Worm (Caenorhabditis elegans) whole organism, L3 larva: ENCODE data around the gene amt-2.

Experiments used
- ZK546.5 ChIP-seq: sonication (generic microtip); optimal IDR thresholded peaks from 2 replicates; lab custom pipeline; 2017; ENCODE audit warnings: missing biosample characterization, missing genetic modification characterization
- ama-1 ChIP-seq: fragments of 150-350 bp; optimal IDR thresholded peaks from 2 replicates; lab custom pipeline; 2018
- elt-3 ChIP-seq, 3 experiments: fragments of 150-350 bp in 1 of 3; sonication (generic microtip) in 2 of 3; optimal IDR thresholded peaks; 2 replicates in 2 of 3; 4 replicates in 1 of 3; lab custom pipeline; 2014 to 2017; ENCODE audit warnings: missing biosample characterization in 3 of 3, missing genetic modification characterization in 3 of 3
- fkh-10 ChIP-seq: sonication (generic microtip); optimal IDR thresholded peaks from 2 replicates; lab custom pipeline; 2017; ENCODE audit warnings: missing biosample characterization, missing genetic modification reagents, missing genetic modification characterization
- fos-1 ChIP-seq: fragments of 150-350 bp; optimal IDR thresholded peaks from 2 replicates; lab custom pipeline; 2014; ENCODE audit warnings: missing biosample characterization, missing genetic modification characterization
- lin-39 ChIP-seq: fragments of 150-350 bp; optimal IDR thresholded peaks from 2 replicates; lab custom pipeline; 2018; ENCODE audit warnings: missing biosample characterization, missing genetic modification reagents, missing genetic modification characterization
- lsy-12 ChIP-seq: sonication (generic microtip); optimal IDR thresholded peaks from 2 replicates; lab custom pipeline; 2016; ENCODE audit warnings: mild to moderate bottlenecking, missing genetic modification characterization, missing compliant biosample characterization
- nhr-11 ChIP-seq: fragments of 150-350 bp; optimal IDR thresholded peaks from 2 replicates; lab custom pipeline; 2014; ENCODE audit warnings: missing biosample characterization, missing genetic modification characterization
- pha-4 ChIP-seq: fragments of 150-350 bp; optimal IDR thresholded peaks from 2 replicates; lab custom pipeline; 2014; ENCODE audit warnings: missing biosample characterization, missing genetic modification reagents, missing genetic modification characterization
- snpc-4 ChIP-seq: fragments of 150-350 bp; optimal IDR thresholded peaks from 2 replicates; lab custom pipeline; 2014; ENCODE audit warnings: missing biosample characterization, missing genetic modification characterization
- unc-62 ChIP-seq: fragments of 150-350 bp; sonication (generic microtip); optimal IDR thresholded peaks from 4 replicates; lab custom pipeline; 2014; ENCODE audit warnings: missing biosample characterization, missing genetic modification reagents, missing genetic modification characterization
- zag-1 ChIP-seq: fragments of 150-350 bp; optimal IDR thresholded peaks from 2 replicates; lab custom pipeline; 2014; ENCODE audit warnings: missing biosample characterization, missing genetic modification characterization

DNA sequence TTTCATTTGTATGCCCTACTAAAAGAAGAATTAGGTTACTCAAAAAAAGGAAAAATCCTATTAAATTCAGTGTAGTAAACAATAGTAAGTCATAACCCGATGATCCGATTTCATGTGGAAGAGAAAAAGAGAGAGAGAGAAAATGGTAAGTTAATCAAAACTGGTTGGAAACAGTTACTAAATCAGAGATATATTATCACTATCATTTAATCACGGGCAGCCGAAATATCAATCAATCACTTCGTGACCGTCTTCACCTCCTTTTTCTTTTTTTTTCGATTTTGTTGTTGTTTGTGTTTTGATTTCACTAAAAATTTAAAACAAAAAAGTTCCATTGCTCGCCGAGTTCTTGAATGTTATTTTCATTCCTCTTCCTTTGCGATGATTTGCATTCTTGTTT is 44.6 kb upstream of the amt-2 start:
- TF ChIP-seq zag-1 (tag; lab: Kevin White, UChicago) (no peak), snpc-4 (tag; lab: Kevin White, UChicago) (no peak), ZK546.5 (no peak), ama-1 (lab: Kevin White, UChicago) (no peak), lsy-12 (tag; lab: Kevin White, UChicago) (no peak), pha-4 (tag; lab: Kevin White, UChicago) (no peak), lin-39 (tag; lab: Kevin White, UChicago) (no peak), elt-3 (tag; optimal IDR thresholded peaks at IDR 0.05; lab: Kevin White, UChicago) (peak in 1 of 3 experiments; percentile 8), unc-62 (GFP tag; lab: Kevin White, UChicago) (no peak), fos-1 (tag; lab: Kevin White, UChicago) (no peak), fkh-10 (GFP tag; lab: Kevin White, UChicago) (no peak), nhr-11 (tag; lab: Kevin White, UChicago) (no peak)
